Worm (Caenorhabditis elegans): Measurements from ENCODE around the gene slc-25A29.
A peak's percentile ranks its signal among the peaks of the same experiment; 100 is the strongest.

slc-25A29 gene

ce11 chrV:14659595-14659994 lies 1.6 kb upstream of the slc-25A29 start:
- TF ChIP-seq efl-1 (optimal IDR thresholded peaks at IDR 0.05) = no peak
- TF ChIP-seq efl-1 (GFP tag; optimal IDR thresholded peaks at IDR 0.05 in 1 of 2) = peak in 1 of 2 experiments; percentile 17
- no peak for TF ChIP-seq mep-1 (tag; optimal IDR thresholded peaks at IDR 0.05)

- TF ChIP-seq nhr-77 (tag; optimal IDR thresholded peaks at IDR 0.05) (no peak), ceh-88 (GFP tag; IDR thresholded peaks at IDR 0.05) (no peak), lin-35 (GFP tag; optimal IDR thresholded peaks at IDR 0.05) (peak in 1 of 2 experiments; percentile 7), C34B4.2 (tag; optimal IDR thresholded peaks at IDR 0.05) (no peak), hpl-2 (GFP tag; optimal IDR thresholded peaks at IDR 0.05) (no peak), hlh-17 (GFP tag; optimal IDR thresholded peaks at IDR 0.05; ENCODE audit: borderline replicate concordance) (no peak), fkh-8 (tag; optimal IDR thresholded peaks at IDR 0.05) (no peak), nhr-71 (tag; optimal IDR thresholded peaks at IDR 0.05) (no peak), elt-3 (tag; optimal IDR thresholded peaks at IDR 0.05) (peak in 3 of 6 experiments; percentile 10 to 73 (median 64)), efl-1 (optimal IDR thresholded peaks at IDR 0.05) (no peak), efl-1 (GFP tag; optimal IDR thresholded peaks at IDR 0.05 in 1 of 2) (peak in 1 of 2 experiments; percentile 85), xbp-1 (tag; optimal IDR thresholded peaks at IDR 0.05) (no peak), snpc-4 (tag; optimal IDR thresholded peaks at IDR 0.05) (no peak), isw-1 (GFP tag; IDR thresholded peaks at IDR 0.05) (no peak), vab-15 (tag; optimal IDR thresholded peaks at IDR 0.05) (no peak), rnt-1 (tag; optimal IDR thresholded peaks at IDR 0.05) (no peak), blmp-1 (tag; optimal IDR thresholded peaks at IDR 0.05) (peak; percentile 33), zag-1 (tag; optimal IDR thresholded peaks at IDR 0.05) (no peak), Y116A8C.19 (tag; optimal IDR thresholded peaks at IDR 0.05; ENCODE audit: borderline replicate concordance) (no peak), egl-27 (tag; optimal IDR thresholded peaks at IDR 0.05) (no peak), dsc-1 (tag; optimal IDR thresholded peaks at IDR 0.05) (no peak), unc-98 (GFP tag; IDR thresholded peaks at IDR 0.05) (no peak), mab-9 (GFP tag; IDR thresholded peaks at IDR 0.05) (no peak), lsy-2 (tag; optimal IDR thresholded peaks at IDR 0.05) (peak in 1 of 2 experiments; percentile 5), nhr-90 (tag; optimal IDR thresholded peaks at IDR 0.05; ENCODE audit: poor library complexity) (no peak), nhr-20 (tag; optimal IDR thresholded peaks at IDR 0.05) (peak; percentile 10), unc-62 (GFP tag; optimal IDR thresholded peaks at IDR 0.05) (no peak), aly-2 (tag; optimal IDR thresholded peaks at IDR 0.05) (no peak), nhr-237 (tag; optimal IDR thresholded peaks at IDR 0.05) (no peak), nhr-84 (tag; optimal IDR thresholded peaks at IDR 0.05) (no peak), skn-1 (tag; optimal IDR thresholded peaks at IDR 0.05) (no peak), lin-14 (GFP tag; optimal IDR thresholded peaks at IDR 0.05) (peak; percentile 50), ztf-4 (tag; optimal IDR thresholded peaks at IDR 0.05) (no peak), ceh-82 (tag; optimal IDR thresholded peaks at IDR 0.05) (no peak), egl-13 (tag; optimal IDR thresholded peaks at IDR 0.05) (no peak), unc-130 (tag; optimal IDR thresholded peaks at IDR 0.05) (no peak), zip-4 (GFP tag; optimal IDR thresholded peaks at IDR 0.05) (no peak), lir-3 (tag; optimal IDR thresholded peaks at IDR 0.05; ENCODE audit: poor library complexity) (no peak), tbx-2 (tag; optimal IDR thresholded peaks at IDR 0.05) (no peak), irx-1 (tag; optimal IDR thresholded peaks at IDR 0.05) (no peak), mep-1 (tag; optimal IDR thresholded peaks at IDR 0.05) (no peak), jun-1 (tag; optimal IDR thresholded peaks at IDR 0.05) (no peak), nhr-12 (tag; optimal IDR thresholded peaks at IDR 0.05) (no peak), mdl-1 (tag; optimal IDR thresholded peaks at IDR 0.05) (no peak), nhr-85 (tag) (peak; percentile 78), lin-13 (GFP tag; optimal IDR thresholded peaks at IDR 0.05) (no peak), swsn-7 (tag; optimal IDR thresholded peaks at IDR 0.05) (no peak), sup-37 (GFP tag; optimal IDR thresholded peaks at IDR 0.05) (no peak), nhr-76 (tag; optimal IDR thresholded peaks at IDR 0.05) (no peak), nhr-47 (tag; optimal IDR thresholded peaks at IDR 0.05) (no peak), aha-1 (tag; optimal IDR thresholded peaks at IDR 0.05) (no peak)
Measured at ce11 chrV:14656970-14657369, 1.0 kb downstream of the slc-25A29 start.

Data from whole organism, L1 larva.